Fruit fly (Drosophila melanogaster) whole organism, embryonic: ENCODE measurements around the gene CG43251.
A peak's percentile ranks its signal among the peaks of the same experiment; 100 is the strongest.

Source experiments
- ATbp ChIP-seq: fragments of 200-800 bp; sonication (Bioruptor generic); optimal IDR thresholded peaks from 2 replicates; lab custom pipeline; 2017; ENCODE audit warnings: missing biosample characterization, mild to moderate bottlenecking, missing genetic modification characterization, missing genetic modification reagents
- Ada2b ChIP-seq: fragments of 200-800 bp; sonication (Bioruptor generic); IDR thresholded peaks from 2 replicates; pipeline ENCODE4 v1.3.6; 2022; ENCODE audit warnings: missing biosample characterization, missing genetic modification characterization
- Atf-2 ChIP-seq: fragments of 200-800 bp; sonication (Bioruptor generic); optimal IDR thresholded peaks from 2 replicates; lab custom pipeline; 2016; ENCODE audit warnings: missing biosample characterization, missing genetic modification characterization
- Atf6 ChIP-seq: fragments of 200-800 bp; sonication (Bioruptor generic); IDR thresholded peaks from 2 replicates; pipeline ENCODE4 v1.3.6; 2022; ENCODE audit warnings: missing biosample characterization, missing genetic modification characterization
- CG10654 ChIP-seq: fragments of 200-800 bp; sonication (Bioruptor generic); optimal IDR thresholded peaks from 2 replicates; lab custom pipeline; 2016; ENCODE audit warnings: missing biosample characterization, missing genetic modification characterization
- CG11093 ChIP-seq: fragments of 200-800 bp; sonication (Bioruptor generic); IDR thresholded peaks from 3 replicates; pipeline ENCODE4 v1.3.6; 2022; ENCODE audit warnings: missing biosample characterization, missing genetic modification characterization
- CG11456 ChIP-seq: fragments of 200-800 bp; sonication (Bioruptor generic); IDR thresholded peaks from 3 replicates; pipeline ENCODE4 v1.3.6; 2022; ENCODE audit warnings: missing biosample characterization, missing genetic modification characterization
- CG11723 ChIP-seq: fragments of 200-800 bp; sonication (Bioruptor generic); optimal IDR thresholded peaks from 2 replicates; lab custom pipeline; 2017; ENCODE audit warnings: missing biosample characterization, mild to moderate bottlenecking, missing genetic modification characterization
- CG13894 ChIP-seq: fragments of 200-800 bp; sonication (Bioruptor generic); optimal IDR thresholded peaks from 3 replicates; lab custom pipeline; 2018; ENCODE audit warnings: missing biosample characterization, mild to moderate bottlenecking, missing genetic modification characterization, moderate library complexity
- CG14014 ChIP-seq: fragments of 200-800 bp; sonication (Bioruptor generic); IDR thresholded peaks from 2 replicates; pipeline ENCODE4 v1.3.6; 2022; ENCODE audit warnings: missing biosample characterization, missing genetic modification characterization
- CG1603 ChIP-seq: fragments of 200-800 bp; sonication (Bioruptor generic); optimal IDR thresholded peaks from 2 replicates; lab custom pipeline; 2019; ENCODE audit warnings: missing biosample characterization, mild to moderate bottlenecking, missing genetic modification characterization, moderate library complexity
- CG16863 ChIP-seq: fragments of 200-800 bp; sonication (Bioruptor generic); optimal IDR thresholded peaks from 3 replicates; lab custom pipeline; 2016; ENCODE audit warnings: missing biosample characterization, missing genetic modification characterization
- CG17612 ChIP-seq: fragments of 200-800 bp; sonication (Bioruptor generic); IDR thresholded peaks from 2 replicates; pipeline ENCODE4 v1.3.6; 2022; ENCODE audit warnings: missing biosample characterization, missing genetic modification characterization
- CG2199 ChIP-seq: fragments of 200-800 bp; sonication (Bioruptor generic); IDR thresholded peaks from 3 replicates; pipeline ENCODE4 v1.3.6; 2022; ENCODE audit warnings: missing biosample characterization, missing genetic modification characterization
- CG31441 ChIP-seq: fragments of 200-800 bp; sonication (Bioruptor generic); IDR thresholded peaks from 2 replicates; pipeline ENCODE4 v1.3.6; 2022; ENCODE audit warnings: missing biosample characterization, missing genetic modification characterization
- CG3163 ChIP-seq: fragments of 200-800 bp; sonication (Bioruptor generic); optimal IDR thresholded peaks from 3 replicates; lab custom pipeline; 2016; ENCODE audit warnings: missing biosample characterization, missing genetic modification characterization
- CG32532 ChIP-seq: fragments of 200-800 bp; sonication (Bioruptor generic); IDR thresholded peaks from 2 replicates; pipeline ENCODE4 v1.3.6; 2022; ENCODE audit warnings: missing biosample characterization, missing genetic modification characterization
- CG4820 ChIP-seq: fragments of 200-800 bp; sonication (Bioruptor generic); optimal IDR thresholded peaks from 3 replicates; lab custom pipeline; 2016; ENCODE audit warnings: missing biosample characterization, missing genetic modification characterization
- CG6854 ChIP-seq: fragments of 200-800 bp; sonication (Bioruptor generic); optimal IDR thresholded peaks from 3 replicates; lab custom pipeline; 2017; ENCODE audit warnings: missing biosample characterization, mild to moderate bottlenecking, missing genetic modification characterization
- CG7963 ChIP-seq: fragments of 200-800 bp; sonication (Bioruptor generic); IDR thresholded peaks from 3 replicates; pipeline ENCODE4 v1.3.6; 2022; ENCODE audit warnings: missing biosample characterization, missing genetic modification characterization; ENCODE audit not compliant: partially characterized antibody
- CG8281 ChIP-seq: fragments of 200-800 bp; sonication (Bioruptor generic); optimal IDR thresholded peaks from 2 replicates; lab custom pipeline; 2018; ENCODE audit warnings: missing biosample characterization, mild to moderate bottlenecking, missing genetic modification characterization, moderate library complexity
- CG9817 ChIP-seq: fragments of 200-800 bp; sonication (Bioruptor generic); optimal IDR thresholded peaks from 2 replicates; lab custom pipeline; 2018; ENCODE audit warnings: missing biosample characterization, mild to moderate bottlenecking, missing genetic modification characterization, moderate library complexity
- CTCF ChIP-seq: fragments of 200-800 bp; sonication (Bioruptor generic); optimal IDR thresholded peaks from 2 replicates; lab custom pipeline; 2017; ENCODE audit warnings: missing biosample characterization, mild to moderate bottlenecking, missing genetic modification characterization, moderate library complexity
- CoRest ChIP-seq: fragments of 200-800 bp; sonication (Bioruptor generic); optimal IDR thresholded peaks from 3 replicates; lab custom pipeline; 2018; ENCODE audit warnings: missing biosample characterization, mild to moderate bottlenecking, missing genetic modification characterization, moderate library complexity
- Dbx ChIP-seq: fragments of 200-800 bp; sonication (Bioruptor generic); IDR thresholded peaks from 3 replicates; pipeline ENCODE4 v1.3.6; 2022; ENCODE audit warnings: missing biosample characterization, missing genetic modification characterization
- E2f1 ChIP-seq: fragments of 200-800 bp; sonication (Bioruptor generic); IDR thresholded peaks from 2 replicates; pipeline ENCODE4 v1.3.6; 2022; ENCODE audit warnings: missing biosample characterization, missing genetic modification characterization
- Hand ChIP-seq: fragments of 200-800 bp; sonication (Bioruptor generic); optimal IDR thresholded peaks from 2 replicates; lab custom pipeline; 2017; ENCODE audit warnings: mild to moderate bottlenecking, missing biosample characterization, missing genetic modification reagents, missing genetic modification characterization
- HmgZ ChIP-seq: fragments of 200-800 bp; sonication (Bioruptor generic); optimal IDR thresholded peaks from 2 replicates; lab custom pipeline; 2018; ENCODE audit warnings: missing biosample characterization, mild to moderate bottlenecking, missing genetic modification characterization
- Kr ChIP-seq: fragments of 200-800 bp; sonication (Bioruptor generic); optimal IDR thresholded peaks from 2 replicates; lab custom pipeline; 2017; ENCODE audit warnings: missing biosample characterization, mild to moderate bottlenecking, missing genetic modification characterization
- Mad ChIP-seq: fragments of 200-800 bp; sonication (Bioruptor generic); optimal IDR thresholded peaks from 2 replicates; lab custom pipeline; 2016; ENCODE audit warnings: missing biosample characterization, missing genetic modification characterization
- Mes4 ChIP-seq: fragments of 200-800 bp; sonication (Bioruptor generic); optimal IDR thresholded peaks from 2 replicates; lab custom pipeline; 2016; ENCODE audit warnings: missing biosample characterization, missing genetic modification characterization
- Oaz ChIP-seq: fragments of 200-800 bp; sonication (Bioruptor generic); IDR thresholded peaks from 2 replicates; pipeline ENCODE4 v1.3.6; 2022; ENCODE audit warnings: missing biosample characterization, missing genetic modification characterization
- YL-1 ChIP-seq: fragments of 200-800 bp; sonication (Bioruptor generic); optimal IDR thresholded peaks from 3 replicates; lab custom pipeline; 2017; ENCODE audit warnings: missing biosample characterization, mild to moderate bottlenecking, missing genetic modification characterization
- az2 ChIP-seq: fragments of 200-800 bp; sonication (Bioruptor generic); optimal IDR thresholded peaks from 3 replicates; lab custom pipeline; 2016; ENCODE audit warnings: missing biosample characterization, missing genetic modification characterization
- cad ChIP-seq: fragments of >200 bp; optimal IDR thresholded peaks from 2 replicates; lab custom pipeline; 2017; ENCODE audit warnings: missing biosample characterization, missing genetic modification characterization
- cwo ChIP-seq: fragments of 200-800 bp; sonication (Bioruptor generic); optimal IDR thresholded peaks from 3 replicates; lab custom pipeline; 2017; ENCODE audit warnings: missing biosample characterization, missing genetic modification characterization, mild to moderate bottlenecking, moderate library complexity, missing genetic modification reagents
- dati ChIP-seq: fragments of 200-800 bp; sonication (Bioruptor generic); IDR thresholded peaks from 2 replicates; pipeline ENCODE4 v1.3.6; 2022; ENCODE audit warnings: missing biosample characterization, missing genetic modification characterization
- dmrt11E ChIP-seq: fragments of 200-800 bp; sonication (Bioruptor generic); optimal IDR thresholded peaks from 3 replicates; lab custom pipeline; 2018; ENCODE audit warnings: missing biosample characterization, mild to moderate bottlenecking, missing genetic modification characterization, moderate library complexity
- dmrt99B ChIP-seq: fragments of 200-800 bp; sonication (Bioruptor generic); optimal IDR thresholded peaks from 2 replicates; lab custom pipeline; 2018; ENCODE audit warnings: missing biosample characterization, mild to moderate bottlenecking, missing genetic modification characterization, moderate library complexity
- fd64A ChIP-seq: fragments of 200-800 bp; sonication (Bioruptor generic); optimal IDR thresholded peaks from 3 replicates; lab custom pipeline; 2018; ENCODE audit warnings: missing biosample characterization, mild to moderate bottlenecking, missing genetic modification characterization
- gsb-n ChIP-seq: fragments of 200-800 bp; sonication (Bioruptor generic); optimal IDR thresholded peaks from 3 replicates; lab custom pipeline; 2018; ENCODE audit warnings: missing biosample characterization, mild to moderate bottlenecking, missing genetic modification characterization
- jumu ChIP-seq: fragments of 200-800 bp; sonication (Bioruptor generic); optimal IDR thresholded peaks from 3 replicates; lab custom pipeline; 2016; ENCODE audit warnings: missing biosample characterization, missing genetic modification characterization
- onecut ChIP-seq: fragments of 200-800 bp; sonication (Bioruptor generic); IDR thresholded peaks from 2 replicates; pipeline ENCODE4 v1.3.6; 2022; ENCODE audit warnings: missing biosample characterization, missing genetic modification characterization
- pzg ChIP-seq: fragments of 200-800 bp; sonication (Bioruptor generic); optimal IDR thresholded peaks from 3 replicates; lab custom pipeline; 2018; ENCODE audit warnings: missing biosample characterization, mild to moderate bottlenecking, missing genetic modification characterization, moderate library complexity
- schlank ChIP-seq: fragments of 200-800 bp; sonication (Bioruptor generic); optimal IDR thresholded peaks from 2 replicates; lab custom pipeline; 2018; ENCODE audit warnings: missing biosample characterization, mild to moderate bottlenecking, missing genetic modification characterization
- sens ChIP-seq: fragments of 200-800 bp; sonication (Bioruptor generic); peaks from one replicate; lab custom pipeline; 2016; ENCODE audit warnings: missing biosample characterization, missing genetic modification characterization
- sim ChIP-seq: fragments of 200-800 bp; sonication (Bioruptor generic); IDR thresholded peaks from 2 replicates; pipeline ENCODE4 v1.3.6; 2022; ENCODE audit warnings: missing biosample characterization, missing genetic modification characterization
- stc ChIP-seq: fragments of 200-800 bp; sonication (Bioruptor generic); IDR thresholded peaks from 2 replicates; pipeline ENCODE4 v1.3.6; 2022; ENCODE audit warnings: missing biosample characterization, missing genetic modification characterization
- tgo ChIP-seq: fragments of 200-800 bp; sonication (Bioruptor generic); IDR thresholded peaks from 3 replicates; pipeline ENCODE4 v1.3.6; 2022; ENCODE audit warnings: missing biosample characterization, missing genetic modification characterization
- tup ChIP-seq: fragments of 200-800 bp; sonication (Bioruptor generic); optimal IDR thresholded peaks from 2 replicates; lab custom pipeline; 2016; ENCODE audit warnings: missing biosample characterization, mild to moderate bottlenecking, missing genetic modification characterization, moderate library complexity
- unpg ChIP-seq: fragments of 200-800 bp; sonication (Bioruptor generic); optimal IDR thresholded peaks from 3 replicates; lab custom pipeline; 2018; ENCODE audit warnings: missing biosample characterization, mild to moderate bottlenecking, missing genetic modification characterization, moderate library complexity

The CG43251 gene

dm6 chr3L:20785742-20786427 is 27.2 kb downstream of the CG43251 start, which contains the start of gene Pcif1 (continued):
- TF ChIP-seq Mad (GFP tag; lab: Kevin White, UChicago) (peak; percentile 12), CG14014 (GFP tag; lab: Robert Waterston, UW) (no peak), CG10654 (no peak), CoRest (peak; percentile 18), CG1603 (tag; lab: Kevin White, UChicago) (peak; percentile 65), Ada2b (GFP tag; lab: Robert Waterston, UW) (no peak), ATbp (GFP tag; lab: Kevin White, UChicago) (no peak), CG4820 (no peak), CG13894 (no peak), CG16863 (GFP tag; lab: Kevin White, UChicago) (no peak), tup (no peak), schlank (tag; lab: Kevin White, UChicago) (peak; percentile 1), Hand (GFP tag; lab: Kevin White, UChicago) (no peak), Atf6 (no peak), Kr (GFP tag; lab: Kevin White, UChicago) (no peak), fd64A (no peak), unpg (peak; percentile 28), tgo (no peak), Atf-2 (GFP tag; lab: Kevin White, UChicago) (no peak), E2f1 (GFP tag; lab: Robert Waterston, UW) (no peak), Mes4 (no peak), dmrt11E (tag; lab: Kevin White, UChicago) (no peak), cad (GFP tag; lab: Kevin White, UChicago) (no peak), Dbx (GFP tag; lab: Robert Waterston, UW) (peak; percentile 76; the same call in 2 of the 3 replicates), YL-1 (GFP tag; lab: Kevin White, UChicago) (peak; percentile 62), CG17612 (GFP tag; lab: Robert Waterston, UW) (no peak), CG11723 (GFP tag; lab: Kevin White, UChicago) (no peak), CG11456 (GFP tag; lab: Robert Waterston, UW) (no peak), jumu (GFP tag; lab: Kevin White, UChicago) (no peak), sens (GFP tag; lab: Kevin White, UChicago) (peak; percentile 67), stc (no peak), CG3163 (GFP tag; lab: Kevin White, UChicago) (no peak), gsb-n (tag; lab: Kevin White, UChicago) (no peak), cwo (no peak), dati (GFP tag; lab: Robert Waterston, UW) (no peak), CG2199 (GFP tag; lab: Robert Waterston, UW) (no peak), CG32532 (peak; percentile 16; the same call in 1 of the 2 replicates), CTCF (peak; percentile 31), pzg (GFP tag; lab: Kevin White, UChicago) (peak; percentile 81), CG7963 (GFP tag; lab: Robert Waterston, UW) (peak; percentile 99), Oaz (GFP tag; lab: Robert Waterston, UW) (no peak), CG6854 (GFP tag; lab: Kevin White, UChicago) (peak; percentile 37), CG8281 (tag; lab: Kevin White, UChicago) (no peak), onecut (GFP tag; lab: Robert Waterston, UW) (peak; percentile 15; the same call in 1 of the 2 replicates), az2 (GFP tag; lab: Kevin White, UChicago) (no peak), sim (GFP tag; lab: Robert Waterston, UW) (no peak), CG9817 (no peak), dmrt99B (tag; lab: Kevin White, UChicago) (no peak), HmgZ (tag; lab: Kevin White, UChicago) (peak; percentile 47), CG11093 (no peak), CG31441 (GFP tag; lab: Robert Waterston, UW) (no peak)
